Worm (Caenorhabditis elegans) whole organism, L2 larva: Measurements from ENCODE around the gene pps-1.
A peak's percentile ranks its signal among the peaks of the same experiment; 100 is the strongest.

Experiments used
- C34F6.9 ChIP-seq: fragments of 150-350 bp; optimal IDR thresholded peaks from 2 replicates; lab custom pipeline; 2014; ENCODE audit warnings: missing biosample characterization, missing genetic modification characterization
- F13H6.1 ChIP-seq: sonication (generic microtip); optimal IDR thresholded peaks from 2 replicates; lab custom pipeline; 2016; ENCODE audit warnings: missing genetic modification characterization, missing compliant biosample characterization
- R02D3.7 ChIP-seq: fragments of 150-350 bp; optimal IDR thresholded peaks from 2 replicates; lab custom pipeline; 2014; ENCODE audit warnings: missing biosample characterization, missing genetic modification characterization
- ZK546.5 ChIP-seq: sonication (generic microtip); optimal IDR thresholded peaks from 2 replicates; lab custom pipeline; 2017; ENCODE audit warnings: missing biosample characterization, missing genetic modification characterization
- alr-1 ChIP-seq: fragments of 150-350 bp; optimal IDR thresholded peaks from 2 replicates; lab custom pipeline; 2014; ENCODE audit warnings: missing biosample characterization, missing genetic modification characterization
- aly-2 ChIP-seq: fragments of 150-350 bp; optimal IDR thresholded peaks from 2 replicates; lab custom pipeline; 2014; ENCODE audit warnings: missing biosample characterization, missing genetic modification characterization
- ama-1 ChIP-seq: fragments of 150-350 bp; optimal IDR thresholded peaks from 2 replicates; lab custom pipeline; 2018; ENCODE audit warnings: inconsistent platforms
- blmp-1 ChIP-seq: sonication (generic microtip); optimal IDR thresholded peaks from 2 replicates; lab custom pipeline; 2017; ENCODE audit warnings: missing genetic modification characterization, mild to moderate bottlenecking, missing compliant biosample characterization, antibody characterized with exemption, moderate library complexity; ENCODE audit not compliant: insufficient read depth
- ceh-16 ChIP-seq: fragments of 150-350 bp; optimal IDR thresholded peaks from 2 replicates; lab custom pipeline; 2014; ENCODE audit warnings: missing biosample characterization, missing genetic modification characterization
- crh-2 ChIP-seq: sonication (generic microtip); optimal IDR thresholded peaks from 2 replicates; lab custom pipeline; 2017; ENCODE audit warnings: missing biosample characterization, missing genetic modification characterization
- egl-27 ChIP-seq: sonication (generic microtip); optimal IDR thresholded peaks from 3 replicates; lab custom pipeline; 2017; ENCODE audit warnings: missing biosample characterization, missing genetic modification reagents, missing genetic modification characterization
- elt-1 ChIP-seq: fragments of 150-350 bp; optimal IDR thresholded peaks from 2 replicates; lab custom pipeline; 2014; ENCODE audit warnings: missing biosample characterization, missing genetic modification characterization
- elt-3 ChIP-seq: sonication (generic microtip); optimal IDR thresholded peaks from 2 replicates; lab custom pipeline; 2017; ENCODE audit warnings: missing biosample characterization, missing genetic modification characterization
- fos-1 ChIP-seq: fragments of 150-350 bp; optimal IDR thresholded peaks from 2 replicates; lab custom pipeline; 2014; ENCODE audit warnings: missing biosample characterization, missing genetic modification characterization
- gmeb-1 ChIP-seq: fragments of 150-350 bp; optimal IDR thresholded peaks from 2 replicates; lab custom pipeline; 2014; ENCODE audit warnings: missing biosample characterization, missing genetic modification characterization
- lin-11 ChIP-seq: fragments of 150-350 bp; sonication (generic microtip); optimal IDR thresholded peaks from 2 replicates; lab custom pipeline; 2014; ENCODE audit warnings: missing biosample characterization, missing genetic modification characterization, inconsistent platforms, mixed read lengths
- lin-13 ChIP-seq: fragments of 150-350 bp; optimal IDR thresholded peaks from 2 replicates; lab custom pipeline; 2014; ENCODE audit warnings: missing biosample characterization, missing genetic modification reagents, missing genetic modification characterization
- lin-39 ChIP-seq: fragments of 150-350 bp; optimal IDR thresholded peaks from 2 replicates; lab custom pipeline; 2014; ENCODE audit warnings: missing biosample characterization, missing genetic modification reagents, missing genetic modification characterization
- lsy-2 ChIP-seq, 2 experiments: fragments of 150-350 bp in 1 of 2; sonication (generic microtip) in 1 of 2; optimal IDR thresholded peaks; 2 replicates each; lab custom pipeline; 2014 to 2017; ENCODE audit warnings: missing biosample characterization in 2 of 2, missing genetic modification characterization in 2 of 2
- mab-5 ChIP-seq: fragments of 150-350 bp; optimal IDR thresholded peaks from 2 replicates; lab custom pipeline; 2014; ENCODE audit warnings: missing biosample characterization, missing genetic modification characterization
- mbf-1 ChIP-seq: sonication (generic microtip); optimal IDR thresholded peaks from 2 replicates; lab custom pipeline; 2017; ENCODE audit warnings: missing biosample characterization, missing genetic modification characterization
- mdl-1 ChIP-seq, 2 experiments: fragments of 150-350 bp in 1 of 2; sonication (generic microtip) in 1 of 2; optimal IDR thresholded peaks; 2 replicates each; lab custom pipeline; 2017; ENCODE audit warnings: missing biosample characterization in 2 of 2, missing genetic modification characterization in 2 of 2
- nhr-11 ChIP-seq: fragments of 150-350 bp; optimal IDR thresholded peaks from 2 replicates; lab custom pipeline; 2014; ENCODE audit warnings: missing biosample characterization, missing genetic modification characterization
- nhr-12 ChIP-seq: fragments of 150-350 bp; optimal IDR thresholded peaks from 2 replicates; lab custom pipeline; 2014; ENCODE audit warnings: missing biosample characterization, missing genetic modification characterization
- nhr-129 ChIP-seq: fragments of 150-350 bp; optimal IDR thresholded peaks from 2 replicates; lab custom pipeline; 2014; ENCODE audit warnings: missing biosample characterization, missing genetic modification characterization
- nhr-21 ChIP-seq: fragments of 150-350 bp; optimal IDR thresholded peaks from 2 replicates; lab custom pipeline; 2014; ENCODE audit warnings: missing biosample characterization, missing genetic modification characterization
- nhr-23 ChIP-seq: fragments of 150-350 bp; optimal IDR thresholded peaks from 2 replicates; lab custom pipeline; 2014; ENCODE audit warnings: missing biosample characterization, missing genetic modification reagents, missing genetic modification characterization
- nhr-237 ChIP-seq: fragments of 150-350 bp; optimal IDR thresholded peaks from 2 replicates; lab custom pipeline; 2014; ENCODE audit warnings: missing biosample characterization, missing genetic modification characterization
- nhr-25 ChIP-seq: fragments of 150-350 bp; sonication (generic microtip); optimal IDR thresholded peaks from 3 replicates; lab custom pipeline; 2014; ENCODE audit warnings: missing biosample characterization, missing genetic modification characterization
- peb-1 ChIP-seq: fragments of 150-350 bp; optimal IDR thresholded peaks from 2 replicates; lab custom pipeline; 2014; ENCODE audit warnings: missing biosample characterization, missing genetic modification characterization
- sem-4 ChIP-seq: fragments of 150-350 bp; optimal IDR thresholded peaks from 2 replicates; lab custom pipeline; 2014; ENCODE audit warnings: missing biosample characterization, missing genetic modification reagents, missing genetic modification characterization
- skn-1 ChIP-seq: sonication (generic microtip); optimal IDR thresholded peaks from 2 replicates; lab custom pipeline; 2017; ENCODE audit warnings: missing biosample characterization, missing genetic modification characterization
- sma-3 ChIP-seq: sonication (generic microtip); optimal IDR thresholded peaks from 2 replicates; lab custom pipeline; 2016; ENCODE audit warnings: missing genetic modification reagents, missing genetic modification characterization, missing compliant biosample characterization
- sma-9 ChIP-seq, 2 experiments: fragments of 150-350 bp in 1 of 2; sonication (generic microtip) in 1 of 2; optimal IDR thresholded peaks; 2 replicates each; lab custom pipeline; 2014 to 2016; ENCODE audit warnings: missing genetic modification characterization in 2 of 2, mild to moderate bottlenecking in 1 of 2, missing biosample characterization in 1 of 2, missing compliant biosample characterization in 1 of 2, missing genetic modification reagents in 1 of 2, moderate library complexity in 1 of 2
- snpc-4 ChIP-seq: fragments of 150-350 bp; optimal IDR thresholded peaks from 2 replicates; lab custom pipeline; 2014; ENCODE audit warnings: missing biosample characterization, missing genetic modification characterization
- unc-55 ChIP-seq: fragments of 150-350 bp; sonication (generic microtip); optimal IDR thresholded peaks from 3 replicates; lab custom pipeline; 2014; ENCODE audit warnings: missing biosample characterization, missing genetic modification reagents, missing genetic modification characterization
- zag-1 ChIP-seq: fragments of 150-350 bp; optimal IDR thresholded peaks from 2 replicates; lab custom pipeline; 2014; ENCODE audit warnings: missing biosample characterization, missing genetic modification characterization
- ztf-1 ChIP-seq: fragments of 200-800 bp; sonication (Bioruptor generic); conservative IDR thresholded peaks from 2 replicates; pipeline ENCODE4 v1.3.6; 2022; ENCODE audit warnings: missing genetic modification characterization, missing compliant biosample characterization
- ztf-4 ChIP-seq: fragments of 150-350 bp; optimal IDR thresholded peaks from 2 replicates; lab custom pipeline; 2014; ENCODE audit warnings: missing biosample characterization, missing genetic modification characterization

pps-1 gene

DNA sequence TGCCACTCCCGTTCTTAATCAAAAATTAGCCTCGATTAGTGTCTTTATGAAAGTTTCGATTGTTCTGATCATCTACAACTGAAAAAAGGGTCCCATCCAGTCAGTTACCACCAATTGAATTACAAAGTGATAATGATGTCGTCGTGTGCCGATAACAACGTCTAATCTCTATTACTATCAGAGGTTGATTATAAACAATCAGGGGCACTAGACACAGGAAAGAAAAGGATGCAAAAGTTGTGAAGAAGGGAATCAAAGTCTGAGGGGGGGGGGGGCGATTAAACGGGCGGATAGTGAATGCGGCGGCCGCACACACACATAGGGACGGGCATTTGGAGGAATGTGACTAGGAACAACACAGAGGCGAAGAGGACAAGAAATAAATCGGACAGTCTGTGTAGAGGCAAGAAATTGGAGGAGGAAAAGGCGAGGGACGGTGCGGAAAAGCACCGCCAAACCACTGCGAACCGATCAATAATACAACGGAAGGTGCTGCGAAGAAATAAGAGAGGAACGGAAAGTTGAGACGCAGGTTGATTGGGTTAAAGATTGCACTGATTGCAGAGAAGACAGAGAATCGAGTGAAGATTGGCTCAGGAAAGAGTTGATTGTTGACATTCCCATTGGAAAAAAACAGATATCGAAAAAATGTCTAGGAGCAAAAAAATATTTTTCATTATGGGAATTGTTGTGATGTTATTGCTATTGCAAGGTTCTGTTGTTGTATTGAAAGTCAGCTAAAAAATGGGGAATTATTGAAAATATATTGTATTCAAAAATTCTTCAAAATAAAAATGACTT, 13.3 kb downstream of the pps-1 start:
- TF ChIP-seq F13H6.1 (tag; lab: Kevin White, UChicago) = peak; percentile 4
- TF ChIP-seq nhr-129 (tag; lab: Kevin White, UChicago) = no peak
- no peak for TF ChIP-seq ztf-1 (GFP tag; lab: Robert Waterston, UW)
- peak; percentile 15 for TF ChIP-seq C34F6.9 (tag; lab: Kevin White, UChicago)
- TF ChIP-seq lsy-2 (tag; optimal IDR thresholded peaks at IDR 0.05; lab: Kevin White, UChicago) = peak in 1 of 2 experiments; percentile 16
- peak; percentile 12 for TF ChIP-seq sem-4
- TF ChIP-seq peb-1 (tag; lab: Kevin White, UChicago) = peak; percentile 42

DNA sequence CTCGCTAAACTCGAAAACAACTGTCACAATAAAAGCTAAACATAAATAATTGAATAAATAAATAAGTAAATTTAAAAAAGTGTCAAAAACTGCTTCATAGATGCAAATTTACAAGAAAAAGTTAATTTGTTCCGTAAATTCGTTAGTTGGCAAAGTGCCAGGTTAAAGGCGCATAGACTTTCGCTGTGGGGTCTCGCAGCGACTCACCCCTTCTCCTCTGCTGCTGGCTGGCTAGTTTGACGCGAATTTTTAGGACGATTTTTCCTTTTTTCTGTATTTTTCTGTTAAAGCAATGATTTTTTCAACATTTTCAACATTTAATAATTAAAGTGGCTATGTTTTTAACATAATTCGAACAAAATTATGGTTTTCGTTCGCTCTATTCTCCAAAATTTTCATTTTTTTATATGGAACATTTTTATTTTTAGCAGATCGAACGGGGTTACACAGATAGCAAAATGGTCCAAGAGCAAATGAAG, 14.5 kb downstream of the pps-1 start, which contains the start of gene rack-1:
Gene rack-1, plus strand, starts transcription at position 429 of the 479 bp plus-strand sequence.
- TF ChIP-seq lin-13 (GFP tag; lab: Kevin White, UChicago) = peak; percentile 33
- no peak for TF ChIP-seq nhr-23
- TF ChIP-seq unc-55 (GFP tag; lab: Kevin White, UChicago) = peak; percentile 83
- TF ChIP-seq gmeb-1 (tag; lab: Kevin White, UChicago) = peak; percentile 63
- TF ChIP-seq ceh-16 (tag; lab: Kevin White, UChicago) = peak; percentile 47
- TF ChIP-seq alr-1 (tag; lab: Kevin White, UChicago) = no peak
- TF ChIP-seq crh-2 (tag; lab: Kevin White, UChicago) = peak; percentile 79
- TF ChIP-seq sma-3 = peak; percentile 35
- no peak for TF ChIP-seq elt-1 (tag; lab: Kevin White, UChicago)
- TF ChIP-seq snpc-4 (tag; lab: Kevin White, UChicago) = no peak
- TF ChIP-seq lsy-2 (tag; optimal IDR thresholded peaks at IDR 0.05; lab: Kevin White, UChicago) = peak; percentile 38 to 82
- TF ChIP-seq lin-11 (tag; lab: Kevin White, UChicago) = peak; percentile 6
- peak; percentile 23 for TF ChIP-seq fos-1 (tag; lab: Kevin White, UChicago)
- TF ChIP-seq C34F6.9 (tag; lab: Kevin White, UChicago) = peak; percentile 66
- TF ChIP-seq R02D3.7 (tag; lab: Kevin White, UChicago) = no peak
- peak; percentile 60 for TF ChIP-seq nhr-129 (tag; lab: Kevin White, UChicago)
- peak; percentile 34 for TF ChIP-seq F13H6.1 (tag; lab: Kevin White, UChicago)
- TF ChIP-seq egl-27 (tag; lab: Kevin White, UChicago) = peak; percentile 12
- TF ChIP-seq nhr-21 (tag; lab: Kevin White, UChicago) = peak; percentile 27
- peak; percentile 34 for TF ChIP-seq nhr-25 (tag; lab: Kevin White, UChicago)
- no peak for TF ChIP-seq mdl-1 (tag; optimal IDR thresholded peaks at IDR 0.05; lab: Kevin White, UChicago)
- TF ChIP-seq, all 48 proteins: peak for 15

DNA sequence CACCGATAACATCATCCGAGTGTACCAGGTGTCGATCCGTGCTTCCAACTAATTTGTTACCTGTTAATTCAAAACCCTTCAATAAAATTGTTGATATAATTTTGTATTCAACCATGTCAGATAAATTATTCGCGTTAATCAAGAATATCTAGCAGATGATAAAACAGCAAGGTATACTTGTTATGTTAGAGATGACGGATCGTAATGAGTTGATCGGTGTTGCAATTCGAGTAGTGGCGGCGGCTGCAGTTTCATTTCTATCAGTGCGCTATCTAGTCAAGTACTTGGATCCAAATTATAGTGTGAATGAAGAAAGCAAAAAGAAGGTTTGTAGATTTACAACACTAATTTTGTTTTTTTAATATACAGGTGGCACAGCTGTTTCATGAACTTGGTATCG, 16.0 kb downstream of the pps-1 start, which contains the start of gene mspn-1:
Gene mspn-1, plus strand, starts transcription at position 190 of the 400 bp plus-strand sequence.
- TF ChIP-seq lsy-2 (tag; optimal IDR thresholded peaks at IDR 0.05; lab: Kevin White, UChicago) (no peak), nhr-129 (tag; lab: Kevin White, UChicago) (no peak), nhr-25 (tag; lab: Kevin White, UChicago) (no peak), ama-1 (lab: Kevin White, UChicago) (no peak)

DNA sequence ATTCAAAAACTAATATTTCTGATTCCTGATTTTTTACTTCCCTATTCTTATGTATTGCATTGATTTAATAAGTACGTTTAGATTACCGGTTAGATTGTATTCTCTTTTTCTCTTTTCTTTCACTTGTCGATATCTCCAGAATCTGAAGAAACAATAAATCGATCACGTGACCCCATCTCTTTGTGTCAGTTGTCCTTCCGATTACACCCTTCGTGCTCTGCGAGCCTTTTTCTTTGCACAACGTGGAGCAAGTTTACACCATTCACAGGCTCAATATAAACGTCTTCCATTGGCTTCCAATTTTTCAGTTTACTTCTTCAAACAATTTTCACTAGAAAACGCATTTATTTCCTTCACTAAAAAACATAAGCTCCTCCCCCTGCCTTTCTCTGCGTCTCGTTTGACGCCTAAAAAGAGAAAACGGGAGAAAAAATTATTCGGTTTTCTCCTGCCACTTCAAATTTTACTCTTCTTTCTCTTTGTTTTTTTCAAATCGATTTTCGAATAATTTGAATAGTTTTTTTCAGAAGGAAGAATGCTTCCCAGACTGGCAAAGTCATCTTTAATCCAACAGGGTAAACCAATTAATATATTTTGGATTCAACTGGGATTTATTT, 18.4 kb downstream of the pps-1 start, which contains the start of gene gta-1:
Gene gta-1, plus strand, starts transcription at position 528 of the 617 bp plus-strand sequence.
- TF ChIP-seq nhr-23 = no peak
- TF ChIP-seq lin-13 (GFP tag; lab: Kevin White, UChicago) = no peak
- no peak for TF ChIP-seq alr-1 (tag; lab: Kevin White, UChicago)
- TF ChIP-seq ama-1 (lab: Kevin White, UChicago) = no peak
- TF ChIP-seq peb-1 (tag; lab: Kevin White, UChicago) = no peak
- TF ChIP-seq blmp-1 (tag; lab: Kevin White, UChicago) = peak; percentile 20
- peak; percentile 38 for TF ChIP-seq C34F6.9 (tag; lab: Kevin White, UChicago)
- no peak for TF ChIP-seq gmeb-1 (tag; lab: Kevin White, UChicago)
- no peak for TF ChIP-seq zag-1 (tag; lab: Kevin White, UChicago)
- TF ChIP-seq lin-39 = no peak
- TF ChIP-seq lsy-2 (tag; optimal IDR thresholded peaks at IDR 0.05; lab: Kevin White, UChicago) = peak in 1 of 2 experiments; percentile 34
- TF ChIP-seq nhr-237 (tag; lab: Kevin White, UChicago) = no peak
- no peak for TF ChIP-seq nhr-25 (tag; lab: Kevin White, UChicago)
- TF ChIP-seq nhr-129 (tag; lab: Kevin White, UChicago) = peak; percentile 71
- no peak for TF ChIP-seq skn-1 (tag; lab: Kevin White, UChicago)
- TF ChIP-seq crh-2 (tag; lab: Kevin White, UChicago) = peak; percentile 52
- no peak for TF ChIP-seq lin-11 (tag; lab: Kevin White, UChicago)
- peak; percentile 65 for TF ChIP-seq unc-55 (GFP tag; lab: Kevin White, UChicago)
- TF ChIP-seq ZK546.5 (tag; lab: Kevin White, UChicago) = no peak
- TF ChIP-seq elt-3 (tag; lab: Kevin White, UChicago) = no peak
- no peak for TF ChIP-seq snpc-4 (tag; lab: Kevin White, UChicago)
- no peak for TF ChIP-seq nhr-12
- TF ChIP-seq ztf-1 (GFP tag; lab: Robert Waterston, UW) = no peak
- peak; percentile 20 for TF ChIP-seq sma-9 (GFP tag; optimal IDR thresholded peaks at IDR 0.05; lab: Kevin White, UChicago)
- no peak for TF ChIP-seq sma-9 (tag; optimal IDR thresholded peaks at IDR 0.05; lab: Kevin White, UChicago)
- TF ChIP-seq mbf-1 (tag; lab: Kevin White, UChicago) = no peak
- no peak for TF ChIP-seq aly-2 (tag; lab: Kevin White, UChicago)
- no peak for TF ChIP-seq nhr-21 (tag; lab: Kevin White, UChicago)
- no peak for TF ChIP-seq nhr-11 (tag; lab: Kevin White, UChicago)
- TF ChIP-seq mab-5 (tag; lab: Kevin White, UChicago) = no peak
- no peak for TF ChIP-seq F13H6.1 (tag; lab: Kevin White, UChicago)
- TF ChIP-seq fos-1 (tag; lab: Kevin White, UChicago) = no peak
- peak; percentile 18 for TF ChIP-seq ztf-4
